Worm (Caenorhabditis elegans) whole organism, early embryonic: ENCODE results near the gene T02C1.1.

Experiments used
- B0310.2 ChIP-seq: sonication (generic microtip); optimal IDR thresholded peaks from 2 replicates; lab custom pipeline; 2016; ENCODE audit warnings: mild to moderate bottlenecking, missing genetic modification characterization, missing compliant biosample characterization
- F13C5.2 ChIP-seq: sonication (generic microtip); optimal IDR thresholded peaks from 2 replicates; lab custom pipeline; 2017; ENCODE audit warnings: mild to moderate bottlenecking, missing genetic modification characterization, inconsistent platforms, missing compliant biosample characterization
- aly-1 ChIP-seq: sonication (generic microtip); optimal IDR thresholded peaks from 2 replicates; lab custom pipeline; 2016; ENCODE audit warnings: missing genetic modification characterization, missing compliant biosample characterization
- ama-1 ChIP-seq: fragments of 150-350 bp; optimal IDR thresholded peaks from 2 replicates; lab custom pipeline; 2014
- ceh-13 ChIP-seq: fragments of 200-800 bp; sonication (Bioruptor generic); optimal IDR thresholded peaks from 2 replicates; lab custom pipeline; 2018; ENCODE audit warnings: mild to moderate bottlenecking, missing genetic modification characterization, missing compliant biosample characterization
- ceh-36 ChIP-seq: sonication (generic microtip); optimal IDR thresholded peaks from 2 replicates; lab custom pipeline; 2016; ENCODE audit warnings: missing genetic modification characterization, inconsistent platforms, missing compliant biosample characterization
- ets-7 ChIP-seq: sonication (generic microtip); optimal IDR thresholded peaks from 2 replicates; lab custom pipeline; 2016; ENCODE audit warnings: missing genotype, missing genetic modification characterization, missing compliant biosample characterization
- flt-1 ChIP-seq: fragments of 200-800 bp; sonication (Bioruptor generic); IDR thresholded peaks from 2 replicates; pipeline ENCODE4 v1.3.6; 2022; ENCODE audit warnings: missing genetic modification characterization, missing compliant biosample characterization
- hmbx-1 ChIP-seq: sonication (generic microtip); optimal IDR thresholded peaks from 2 replicates; lab custom pipeline; 2016; ENCODE audit warnings: mild to moderate bottlenecking, missing genetic modification characterization, missing compliant biosample characterization
- hmg-4 ChIP-seq: fragments of 200-800 bp; sonication (Bioruptor generic); optimal IDR thresholded peaks from 2 replicates; lab custom pipeline; 2018; ENCODE audit warnings: mild to moderate bottlenecking, missing genetic modification characterization, missing compliant biosample characterization
- hnd-1 ChIP-seq: sonication (generic microtip); optimal IDR thresholded peaks from 2 replicates; lab custom pipeline; 2016; ENCODE audit warnings: missing genetic modification characterization, missing compliant biosample characterization
- pes-1 ChIP-seq: fragments of 200-800 bp; sonication (Bioruptor generic); IDR thresholded peaks from 2 replicates; pipeline ENCODE4 v1.3.6; 2022; ENCODE audit warnings: missing genetic modification reagents, missing genetic modification characterization, missing compliant biosample characterization
- scrt-1 ChIP-seq: fragments of 200-800 bp; sonication (Bioruptor generic); IDR thresholded peaks from 2 replicates; pipeline ENCODE4 v1.3.6; 2022; ENCODE audit warnings: missing genetic modification characterization, missing compliant biosample characterization
- sea-1 ChIP-seq: fragments of 200-800 bp; sonication (Bioruptor generic); conservative IDR thresholded peaks from 2 replicates; pipeline ENCODE4 v1.3.6; 2022; ENCODE audit warnings: missing genetic modification characterization, missing compliant biosample characterization
- tbx-11 ChIP-seq: fragments of 200-800 bp; sonication (Bioruptor generic); IDR thresholded peaks from 2 replicates; pipeline ENCODE4 v1.3.6; 2022; ENCODE audit warnings: missing genetic modification characterization, missing compliant biosample characterization
- tbx-37 ChIP-seq: fragments of 200-800 bp; sonication (Bioruptor generic); conservative IDR thresholded peaks from 2 replicates; pipeline ENCODE4 v1.3.6; 2022; ENCODE audit warnings: missing genetic modification reagents, missing genetic modification characterization, missing compliant biosample characterization
- tra-4 ChIP-seq: sonication (generic microtip); optimal IDR thresholded peaks from 2 replicates; lab custom pipeline; 2017; ENCODE audit warnings: missing genetic modification characterization, missing compliant biosample characterization

The T02C1.1 gene

DNA sequence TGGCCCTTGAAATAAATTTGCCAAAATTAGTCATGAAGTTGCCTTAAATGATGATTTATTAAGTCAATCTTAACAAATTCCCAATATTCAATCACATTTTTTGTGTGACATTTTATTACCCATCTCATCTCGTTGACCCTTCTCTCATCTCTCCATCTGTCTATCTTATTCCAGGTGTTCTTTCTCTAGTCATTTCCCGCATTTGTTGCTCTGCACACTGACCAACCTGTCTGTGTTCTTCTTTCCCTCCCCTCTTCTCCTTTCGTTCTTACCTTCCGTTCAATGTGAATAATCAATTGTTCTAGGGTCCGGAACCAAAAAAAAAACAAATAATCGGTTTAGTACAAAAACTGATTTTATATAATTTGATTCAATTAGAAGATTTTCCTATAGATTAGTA is at the start of gene T02C1.1:
Gene T02C1.1 (plus strand): TSS at position 305 of the 400 bp plus-strand sequence.
- TF ChIP-seq sea-1 (GFP tag; lab: Robert Waterston, UW) (no peak), aly-1 (tag; lab: Kevin White, UChicago) (peak; percentile 26), tbx-11 (GFP tag; lab: Robert Waterston, UW) (no peak), tra-4 (tag; lab: Kevin White, UChicago) (no peak), ets-7 (tag; lab: Kevin White, UChicago) (no peak), pes-1 (no peak)

DNA sequence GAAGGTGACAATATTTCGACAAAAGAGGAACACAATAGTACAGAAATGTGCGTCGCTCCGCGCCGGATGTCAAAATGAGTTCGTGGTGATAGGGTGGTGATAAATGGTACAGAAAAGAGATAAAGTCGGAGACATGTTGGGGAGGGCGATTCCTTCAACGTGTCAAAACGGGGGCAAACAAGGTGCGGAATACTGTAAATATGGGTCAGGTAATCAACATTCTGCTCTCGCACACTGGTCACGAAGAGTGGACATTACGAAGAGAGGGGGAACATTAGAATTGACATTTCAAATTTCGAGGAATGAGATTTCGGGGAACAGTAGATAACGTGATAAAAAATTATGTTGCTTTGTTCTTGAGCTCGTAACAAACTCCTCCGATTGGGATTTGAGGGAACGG is 47.7 kb upstream of the T02C1.1 start, which contains the start of gene ZC84.6:
Gene ZC84.6 (minus strand): TSS at position 101 of the 400 bp plus-strand sequence.
- TF ChIP-seq ama-1 (lab: Kevin White, UChicago) (no peak), scrt-1 (GFP tag; lab: Robert Waterston, UW) (no peak), hmg-4 (no peak), B0310.2 (no peak), aly-1 (tag; lab: Kevin White, UChicago) (no peak), ceh-13 (GFP tag; lab: Kevin White, UChicago) (no peak), sea-1 (GFP tag; lab: Robert Waterston, UW) (no peak), hmbx-1 (no peak), tbx-11 (GFP tag; lab: Robert Waterston, UW) (no peak), tra-4 (tag; lab: Kevin White, UChicago) (no peak), flt-1 (GFP tag; lab: Robert Waterston, UW) (no peak), tbx-37 (no peak), pes-1 (no peak), ets-7 (tag; lab: Kevin White, UChicago) (no peak), F13C5.2 (tag; lab: Kevin White, UChicago) (no peak)

DNA sequence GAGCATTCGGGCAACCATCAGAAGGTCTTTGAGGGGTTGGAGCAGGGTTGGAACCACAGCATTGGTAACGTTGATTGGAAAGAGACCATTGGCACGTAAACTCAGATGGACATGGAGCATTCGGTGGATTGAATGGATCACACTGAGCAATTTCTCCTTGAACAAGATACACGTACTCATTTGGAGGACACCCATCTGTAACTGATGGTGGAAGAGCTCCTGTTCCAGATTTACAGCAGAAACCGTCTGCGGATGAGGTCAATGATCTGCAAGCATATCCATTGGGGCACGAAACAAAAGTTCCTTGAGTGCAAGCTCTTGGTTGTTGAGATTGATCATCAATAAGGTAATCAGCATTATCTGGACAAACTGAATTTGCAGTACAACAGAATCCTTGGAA is 45.3 kb upstream of the T02C1.1 start:
- no peak for TF ChIP-seq tbx-11 (GFP tag; lab: Robert Waterston, UW)
- no peak for TF ChIP-seq F13C5.2 (tag; lab: Kevin White, UChicago)
- TF ChIP-seq hnd-1, result no peak
- no peak for TF ChIP-seq ama-1 (lab: Kevin White, UChicago)
- TF ChIP-seq flt-1 (GFP tag; lab: Robert Waterston, UW), result no peak
- TF ChIP-seq hmg-4, result no peak
- no peak for TF ChIP-seq ceh-36 (tag; lab: Kevin White, UChicago)

DNA sequence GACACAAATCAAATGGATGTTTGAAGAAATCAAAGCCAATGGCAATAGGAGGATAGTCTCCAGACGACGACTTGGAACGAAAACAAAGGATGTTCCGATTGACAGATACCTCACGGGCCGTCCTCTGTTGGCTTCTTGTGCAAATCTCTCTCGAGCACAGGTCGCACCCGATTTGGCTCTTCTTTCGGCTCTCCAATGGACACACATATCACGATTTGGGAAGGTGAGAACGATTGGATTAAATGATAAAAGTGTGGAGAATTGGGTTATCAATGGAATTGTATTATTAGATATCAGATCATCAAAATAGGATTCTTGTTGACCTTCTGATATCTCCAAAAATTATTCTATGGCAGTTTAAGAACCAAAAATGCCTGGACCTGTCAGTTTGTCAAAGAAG is 41.1 kb upstream of the T02C1.1 start, which contains the start of gene ZC84.1:
Gene ZC84.1 (minus strand): TSS at position 101 of the 400 bp plus-strand sequence.
- TF ChIP-seq hmg-4, result no peak
- no peak for TF ChIP-seq ceh-36 (tag; lab: Kevin White, UChicago)
- TF ChIP-seq ceh-13 (GFP tag; lab: Kevin White, UChicago), result no peak
- no peak for TF ChIP-seq pes-1
- no peak for TF ChIP-seq hnd-1
- no peak for TF ChIP-seq tbx-11 (GFP tag; lab: Robert Waterston, UW)
- TF ChIP-seq B0310.2, result no peak
- no peak for TF ChIP-seq sea-1 (GFP tag; lab: Robert Waterston, UW)
- no peak for TF ChIP-seq ets-7 (tag; lab: Kevin White, UChicago)
- no peak for TF ChIP-seq scrt-1 (GFP tag; lab: Robert Waterston, UW)
- no peak for TF ChIP-seq tra-4 (tag; lab: Kevin White, UChicago)
- no peak for TF ChIP-seq aly-1 (tag; lab: Kevin White, UChicago)
- no peak for TF ChIP-seq flt-1 (GFP tag; lab: Robert Waterston, UW)
- TF ChIP-seq ama-1 (lab: Kevin White, UChicago), result no peak

DNA sequence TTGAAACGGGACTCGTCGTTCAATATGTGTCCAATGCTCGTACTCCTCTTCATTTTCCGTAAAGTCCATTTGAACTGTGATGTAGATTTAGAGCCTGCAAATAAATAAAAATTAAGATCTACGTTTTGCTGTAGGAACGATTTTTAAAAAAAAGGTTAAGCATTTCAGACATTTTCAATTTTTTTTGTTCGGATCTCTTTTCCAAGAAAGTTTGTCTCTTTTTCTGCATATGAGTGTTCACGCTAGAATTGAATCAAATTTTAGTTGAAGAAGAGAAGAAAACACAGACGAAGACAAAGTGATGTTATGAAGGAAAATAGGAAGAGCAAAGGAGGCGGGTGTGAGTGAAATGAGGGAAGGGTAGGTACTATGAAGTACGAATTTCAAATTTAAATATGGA is 32.0 kb upstream of the T02C1.1 start, which contains the start of gene npr-29:
Gene npr-29 (minus strand): TSS at position 101 of the 400 bp plus-strand sequence.
- no peak for TF ChIP-seq sea-1 (GFP tag; lab: Robert Waterston, UW)
- TF ChIP-seq pes-1, result no peak
- no peak for TF ChIP-seq ets-7 (tag; lab: Kevin White, UChicago)
- TF ChIP-seq aly-1 (tag; lab: Kevin White, UChicago), result no peak
- no peak for TF ChIP-seq hnd-1
- TF ChIP-seq tbx-37, result no peak
- TF ChIP-seq ceh-36 (tag; lab: Kevin White, UChicago), result no peak
- no peak for TF ChIP-seq hmg-4
- TF ChIP-seq ama-1 (lab: Kevin White, UChicago), result no peak
- no peak for TF ChIP-seq scrt-1 (GFP tag; lab: Robert Waterston, UW)
- TF ChIP-seq tra-4 (tag; lab: Kevin White, UChicago), result no peak
- TF ChIP-seq ceh-13 (GFP tag; lab: Kevin White, UChicago), result no peak
- no peak for TF ChIP-seq hmbx-1
- TF ChIP-seq F13C5.2 (tag; lab: Kevin White, UChicago), result no peak

DNA sequence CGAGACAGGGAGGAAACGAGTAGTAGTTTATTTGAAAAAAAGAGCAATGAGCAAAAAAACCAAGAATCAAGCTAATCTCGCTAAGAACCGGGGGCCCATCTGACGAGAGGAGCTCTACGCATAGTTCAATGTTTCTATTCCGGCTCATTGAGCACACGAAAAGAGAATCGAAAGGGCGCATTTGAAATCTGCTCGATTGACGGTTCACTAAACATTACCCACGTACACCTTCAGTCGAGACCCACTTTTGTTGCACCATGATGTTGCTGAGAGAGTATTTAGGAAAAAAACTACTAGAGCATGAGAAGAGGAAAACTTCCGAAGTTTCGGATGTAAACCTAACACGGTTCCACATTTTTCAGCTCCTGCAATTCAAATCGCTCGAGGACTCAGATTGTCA is 22.3 kb upstream of the T02C1.1 start:
- no peak for TF ChIP-seq aly-1 (tag; lab: Kevin White, UChicago)
- no peak for TF ChIP-seq sea-1 (GFP tag; lab: Robert Waterston, UW)
- TF ChIP-seq tbx-37, result no peak
- TF ChIP-seq hmbx-1, result no peak

DNA sequence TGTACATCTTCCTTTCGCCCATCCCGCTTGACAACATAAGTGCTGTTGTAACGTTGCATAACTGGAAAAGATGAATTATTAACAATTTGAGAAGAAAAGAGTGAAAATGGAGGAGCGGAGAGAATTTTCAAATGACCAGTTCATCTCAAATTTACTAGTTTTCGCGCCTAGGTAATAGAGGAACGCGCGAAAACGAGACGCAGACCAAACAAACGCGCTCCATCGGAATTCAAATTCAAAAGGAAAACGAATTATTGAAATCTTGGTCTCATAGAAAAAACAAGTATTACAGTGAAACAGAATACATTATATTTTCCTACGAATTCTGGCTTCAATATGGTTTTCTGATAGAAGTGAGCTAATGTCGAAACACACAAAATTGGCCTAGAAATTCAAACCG is 19.1 kb upstream of the T02C1.1 start:
- TF ChIP-seq ama-1 (lab: Kevin White, UChicago) (no peak), ceh-13 (GFP tag; lab: Kevin White, UChicago) (no peak), scrt-1 (GFP tag; lab: Robert Waterston, UW) (no peak), F13C5.2 (tag; lab: Kevin White, UChicago) (no peak), tra-4 (tag; lab: Kevin White, UChicago) (no peak), hnd-1 (no peak), B0310.2 (no peak), flt-1 (GFP tag; lab: Robert Waterston, UW) (no peak), hmg-4 (no peak), sea-1 (GFP tag; lab: Robert Waterston, UW) (no peak), aly-1 (tag; lab: Kevin White, UChicago) (no peak), pes-1 (no peak), hmbx-1 (no peak)

DNA sequence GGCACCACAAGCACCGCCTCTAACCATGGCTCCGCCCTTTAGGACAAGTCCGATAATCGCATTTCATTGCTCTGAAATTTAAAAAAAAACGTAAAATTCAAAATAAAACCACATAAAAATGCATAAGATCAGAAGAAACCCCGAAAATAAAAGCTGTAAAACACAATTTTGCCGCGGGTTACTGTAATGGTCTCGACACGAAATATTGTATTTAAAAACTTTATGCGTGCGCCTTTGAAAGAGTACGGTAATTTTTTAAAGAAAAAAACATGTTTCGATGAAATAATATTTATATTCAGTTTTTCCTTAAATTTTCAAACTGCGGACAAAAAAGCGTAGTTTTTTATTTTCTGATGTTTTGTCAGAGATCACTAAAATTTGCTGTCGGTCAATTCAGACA is 18.6 kb upstream of the T02C1.1 start, which contains the start of gene rnr-1:
Gene rnr-1 (minus strand): TSS at position 77 of the 400 bp plus-strand sequence.
- TF ChIP-seq hmg-4 (no peak), tbx-37 (no peak), scrt-1 (GFP tag; lab: Robert Waterston, UW) (no peak), ceh-13 (GFP tag; lab: Kevin White, UChicago) (no peak), pes-1 (no peak), ceh-36 (tag; lab: Kevin White, UChicago) (no peak), B0310.2 (no peak), sea-1 (GFP tag; lab: Robert Waterston, UW) (no peak), ets-7 (tag; lab: Kevin White, UChicago) (no peak), tbx-11 (GFP tag; lab: Robert Waterston, UW) (no peak), hnd-1 (no peak)
